Worm (Caenorhabditis elegans) whole organism, mixed stage, embryonic: ENCODE data around the gene zip-7.
A peak's percentile ranks its signal among the peaks of the same experiment; 100 is the strongest.

ENCODE experiments used
- M03D4.4 ChIP-seq: sonication (generic microtip); optimal IDR thresholded peaks from 2 replicates; lab custom pipeline; 2017; ENCODE audit warnings: mild to moderate bottlenecking, missing genetic modification characterization, missing compliant biosample characterization
- bed-3 ChIP-seq: fragments of 200-800 bp; sonication (Bioruptor generic); optimal IDR thresholded peaks from 3 replicates; lab custom pipeline; 2018; ENCODE audit warnings: mild to moderate bottlenecking, missing genetic modification characterization, moderate library complexity, missing compliant biosample characterization
- blmp-1 ChIP-seq: fragments of 150-350 bp; optimal IDR thresholded peaks from 2 replicates; lab custom pipeline; 2014; ENCODE audit warnings: missing biosample characterization, missing genetic modification characterization
- ceh-39 ChIP-seq: fragments of 150-350 bp; optimal IDR thresholded peaks from 2 replicates; lab custom pipeline; 2014; ENCODE audit warnings: missing biosample characterization, missing genetic modification characterization
- ceh-43 ChIP-seq: fragments of 200-800 bp; sonication (Bioruptor generic); optimal IDR thresholded peaks from 2 replicates; lab custom pipeline; 2018; ENCODE audit warnings: mild to moderate bottlenecking, missing genetic modification characterization, moderate library complexity, missing compliant biosample characterization
- ceh-83 ChIP-seq: fragments of 200-800 bp; sonication (Bioruptor generic); optimal IDR thresholded peaks from 2 replicates; lab custom pipeline; 2018; ENCODE audit warnings: mild to moderate bottlenecking, missing genetic modification characterization, missing compliant biosample characterization
- ces-1 ChIP-seq: fragments of 150-350 bp; optimal IDR thresholded peaks from 2 replicates; lab custom pipeline; 2014; ENCODE audit warnings: missing biosample characterization, missing genetic modification reagents, missing genetic modification characterization
- cnd-1 ChIP-seq: fragments of 200-800 bp; sonication (Bioruptor generic); optimal IDR thresholded peaks from 2 replicates; lab custom pipeline; 2018; ENCODE audit warnings: mild to moderate bottlenecking, missing genetic modification characterization, missing compliant biosample characterization
- drap-1 ChIP-seq: fragments of 200-800 bp; sonication (Bioruptor generic); optimal IDR thresholded peaks from 3 replicates; lab custom pipeline; 2018; ENCODE audit warnings: mild to moderate bottlenecking, missing genetic modification characterization, missing compliant biosample characterization
- elt-1 ChIP-seq: sonication (generic microtip); optimal IDR thresholded peaks from 2 replicates; lab custom pipeline; 2017; ENCODE audit warnings: missing genetic modification characterization, mild to moderate bottlenecking, missing compliant biosample characterization, antibody characterized with exemption, moderate library complexity, borderline replicate concordance; ENCODE audit not compliant: insufficient read depth
- elt-3 ChIP-seq: fragments of 150-350 bp; optimal IDR thresholded peaks from 2 replicates; lab custom pipeline; 2014; ENCODE audit warnings: missing biosample characterization, missing genetic modification characterization
- flh-1 ChIP-seq: fragments of 200-800 bp; sonication (Bioruptor generic); optimal IDR thresholded peaks from 2 replicates; lab custom pipeline; 2018; ENCODE audit warnings: mild to moderate bottlenecking, missing genetic modification characterization, moderate library complexity, missing compliant biosample characterization
- ham-2 ChIP-seq: fragments of 200-800 bp; sonication (Bioruptor generic); optimal IDR thresholded peaks from 2 replicates; lab custom pipeline; 2018; ENCODE audit warnings: mild to moderate bottlenecking, missing genetic modification characterization, missing compliant biosample characterization
- hlh-1 ChIP-seq: fragments of 150-350 bp; optimal IDR thresholded peaks from 2 replicates; lab custom pipeline; 2014; ENCODE audit warnings: missing biosample characterization, missing genetic modification reagents, missing genetic modification characterization
- lin-13 ChIP-seq: fragments of 150-350 bp; optimal IDR thresholded peaks from 2 replicates; lab custom pipeline; 2014; ENCODE audit warnings: missing biosample characterization, missing genetic modification characterization
- lin-32 ChIP-seq: fragments of 200-800 bp; sonication (Bioruptor generic); optimal IDR thresholded peaks from 2 replicates; lab custom pipeline; 2018; ENCODE audit warnings: mild to moderate bottlenecking, missing genetic modification characterization, missing compliant biosample characterization
- lsy-2 ChIP-seq: fragments of 150-350 bp; optimal IDR thresholded peaks from 2 replicates; lab custom pipeline; 2014; ENCODE audit warnings: missing biosample characterization, missing genetic modification characterization
- mab-5 ChIP-seq: fragments of 150-350 bp; optimal IDR thresholded peaks from 2 replicates; lab custom pipeline; 2014; ENCODE audit warnings: missing biosample characterization, missing genetic modification characterization
- mep-1 ChIP-seq: fragments of 150-350 bp; optimal IDR thresholded peaks from 2 replicates; lab custom pipeline; 2017; ENCODE audit warnings: missing biosample characterization, missing genetic modification reagents, missing genetic modification characterization, inconsistent platforms
- mls-2 ChIP-seq: sonication (generic microtip); optimal IDR thresholded peaks from 2 replicates; lab custom pipeline; 2016; ENCODE audit warnings: mild to moderate bottlenecking, missing genetic modification characterization, moderate library complexity, missing compliant biosample characterization
- nhr-12 ChIP-seq: fragments of 150-350 bp; optimal IDR thresholded peaks from 2 replicates; lab custom pipeline; 2014; ENCODE audit warnings: missing biosample characterization, missing genetic modification characterization
- nhr-2 ChIP-seq: fragments of 150-350 bp; optimal IDR thresholded peaks from 2 replicates; lab custom pipeline; 2014; ENCODE audit warnings: missing biosample characterization, missing genetic modification characterization
- nhr-237 ChIP-seq: fragments of 150-350 bp; optimal IDR thresholded peaks from 2 replicates; lab custom pipeline; 2014; ENCODE audit warnings: missing biosample characterization, missing genetic modification characterization
- nhr-28 ChIP-seq: fragments of 150-350 bp; optimal IDR thresholded peaks from 2 replicates; lab custom pipeline; 2014; ENCODE audit warnings: missing biosample characterization, missing genetic modification characterization
- nhr-76 ChIP-seq: sonication (generic microtip); optimal IDR thresholded peaks from 2 replicates; lab custom pipeline; 2017; ENCODE audit warnings: missing biosample characterization, missing genetic modification characterization
- pha-4 ChIP-seq: fragments of 150-350 bp; optimal IDR thresholded peaks from 2 replicates; lab custom pipeline; 2018; ENCODE audit warnings: missing biosample characterization, missing genetic modification reagents, missing genetic modification characterization
- sem-2 ChIP-seq: fragments of 200-800 bp; sonication (Bioruptor generic); optimal IDR thresholded peaks from 2 replicates; lab custom pipeline; 2018; ENCODE audit warnings: mild to moderate bottlenecking, missing genetic modification characterization, missing compliant biosample characterization
- snpc-4 ChIP-seq: fragments of 150-350 bp; optimal IDR thresholded peaks from 2 replicates; lab custom pipeline; 2014; ENCODE audit warnings: missing biosample characterization, missing genetic modification characterization
- sptf-1 ChIP-seq: sonication (generic microtip); optimal IDR thresholded peaks from 2 replicates; lab custom pipeline; 2017; ENCODE audit warnings: mild to moderate bottlenecking, missing genetic modification characterization, moderate library complexity, missing compliant biosample characterization
- tbx-8 ChIP-seq: fragments of 200-800 bp; sonication (Bioruptor generic); optimal IDR thresholded peaks from 2 replicates; lab custom pipeline; 2018; ENCODE audit warnings: mild to moderate bottlenecking, missing genetic modification characterization, moderate library complexity, missing compliant biosample characterization
- unc-120 ChIP-seq: sonication (generic microtip); optimal IDR thresholded peaks from 2 replicates; lab custom pipeline; 2017; ENCODE audit warnings: missing genetic modification characterization, missing compliant biosample characterization; ENCODE audit not compliant: poor library complexity, severe bottlenecking
- unc-39 ChIP-seq: fragments of 150-350 bp; optimal IDR thresholded peaks from 2 replicates; lab custom pipeline; 2014; ENCODE audit warnings: missing biosample characterization, missing genetic modification characterization
- unc-62 ChIP-seq: fragments of 150-350 bp; optimal IDR thresholded peaks from 2 replicates; lab custom pipeline; 2014; ENCODE audit warnings: missing biosample characterization, missing genetic modification reagents, missing genetic modification characterization
- zip-8 ChIP-seq: fragments of 150-350 bp; optimal IDR thresholded peaks from 2 replicates; lab custom pipeline; 2014; ENCODE audit warnings: missing biosample characterization, missing genetic modification characterization
- ztf-11 ChIP-seq: fragments of 150-350 bp; optimal IDR thresholded peaks from 2 replicates; lab custom pipeline; 2014; ENCODE audit warnings: missing biosample characterization, missing genetic modification characterization

zip-7 gene

ce11 chrIV:16491411-16492036 lies 14.0 kb downstream of the zip-7 start:
- TF ChIP-seq drap-1 (GFP tag; lab: Kevin White, UChicago) (peak; percentile 44), nhr-12 (peak; percentile 94), cnd-1 (peak; percentile 68), nhr-28 (no peak), ceh-43 (GFP tag; lab: Kevin White, UChicago) (no peak), snpc-4 (no peak), ceh-39 (peak; percentile 38), bed-3 (GFP tag; lab: Kevin White, UChicago) (no peak), blmp-1 (no peak), ceh-83 (GFP tag; lab: Kevin White, UChicago) (peak; percentile 38), hlh-1 (tag; lab: Kevin White, UChicago) (peak; percentile 44), mls-2 (peak; percentile 49), flh-1 (GFP tag; lab: Kevin White, UChicago) (no peak), unc-120 (tag; lab: Kevin White, UChicago) (peak; percentile 25), elt-1 (no peak), lin-32 (GFP tag; lab: Kevin White, UChicago) (no peak), nhr-76 (tag; lab: Kevin White, UChicago) (no peak), ces-1 (GFP tag; lab: Kevin White, UChicago) (peak; percentile 60), nhr-2 (tag; lab: Kevin White, UChicago) (peak; percentile 35), lsy-2 (tag; lab: Kevin White, UChicago) (peak; percentile 53), ham-2 (GFP tag; lab: Kevin White, UChicago) (no peak), tbx-8 (GFP tag; lab: Kevin White, UChicago) (no peak), elt-3 (tag; lab: Kevin White, UChicago) (no peak), unc-39 (tag; lab: Kevin White, UChicago) (no peak), pha-4 (tag; lab: Kevin White, UChicago) (peak; percentile 85), mep-1 (tag; lab: Kevin White, UChicago) (peak; percentile 60), sptf-1 (tag; lab: Kevin White, UChicago) (peak; percentile 84), zip-8 (tag; lab: Kevin White, UChicago) (no peak), nhr-237 (tag; lab: Kevin White, UChicago) (peak; percentile 71), M03D4.4 (peak; percentile 77), mab-5 (no peak), ztf-11 (tag; lab: Kevin White, UChicago) (peak; percentile 82), lin-13 (tag; lab: Kevin White, UChicago) (peak; percentile 23), sem-2 (peak; percentile 18), unc-62 (GFP tag; lab: Kevin White, UChicago) (peak; percentile 19)
- TF ChIP-seq, all 35 proteins: peak for 20

DNA sequence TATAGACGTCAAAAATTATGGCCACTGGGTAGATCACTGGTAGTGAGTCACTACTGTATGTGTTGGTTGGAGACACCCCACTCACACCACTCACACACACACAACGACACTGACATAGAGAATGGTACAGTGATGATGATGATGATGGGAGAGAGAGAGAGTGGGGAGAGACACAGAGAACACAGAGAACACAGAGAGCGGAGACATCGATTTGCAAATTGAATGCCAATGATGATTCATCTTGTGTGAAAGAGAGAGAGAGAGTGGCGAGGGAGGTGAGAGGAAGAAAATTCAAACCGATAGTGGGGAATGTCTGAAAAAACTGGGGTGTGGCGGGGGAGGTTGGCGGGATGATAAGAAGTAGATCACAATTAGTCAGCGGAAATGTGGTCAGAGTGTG lies 15.5 kb downstream of the zip-7 start:
- peak; percentile 40 for TF ChIP-seq ceh-39
- TF ChIP-seq sptf-1 (tag; lab: Kevin White, UChicago), result no peak
- TF ChIP-seq sem-2, result no peak
- TF ChIP-seq nhr-2 (tag; lab: Kevin White, UChicago), result peak; percentile 4
- TF ChIP-seq nhr-237 (tag; lab: Kevin White, UChicago), result no peak
- TF ChIP-seq ces-1 (GFP tag; lab: Kevin White, UChicago), result peak; percentile 32
- peak; percentile 41 for TF ChIP-seq cnd-1
- no peak for TF ChIP-seq lsy-2 (tag; lab: Kevin White, UChicago)
- TF ChIP-seq mep-1 (tag; lab: Kevin White, UChicago), result no peak
- TF ChIP-seq hlh-1 (tag; lab: Kevin White, UChicago), result no peak
- no peak for TF ChIP-seq elt-1
- no peak for TF ChIP-seq ham-2 (GFP tag; lab: Kevin White, UChicago)
- TF ChIP-seq unc-62 (GFP tag; lab: Kevin White, UChicago), result peak; percentile 15

DNA sequence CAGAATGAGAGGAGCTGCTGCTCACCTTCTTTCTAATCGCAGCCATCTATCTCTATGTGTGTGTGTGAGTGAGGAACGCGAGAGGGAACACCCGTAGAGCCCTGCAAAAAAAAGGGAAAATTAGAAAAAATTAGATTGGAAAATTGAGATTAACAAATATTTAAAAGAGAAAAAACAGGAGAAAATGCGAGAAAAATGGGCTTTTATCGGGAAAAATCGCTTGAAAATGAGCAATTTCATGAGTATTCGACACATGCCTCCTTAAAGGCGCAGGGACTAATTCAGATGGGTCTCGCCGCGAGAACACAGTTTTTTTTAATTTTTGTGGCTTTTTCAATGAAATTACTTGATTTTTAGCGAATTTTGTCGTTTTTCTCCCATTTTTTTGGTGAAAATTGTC lies 16.6 kb downstream of the zip-7 start, which contains the start of gene rho-1:
Gene rho-1, minus strand, starts transcription at position 101 of the 400 bp plus-strand sequence.
- TF ChIP-seq sptf-1 (tag; lab: Kevin White, UChicago) (no peak), mls-2 (no peak), ces-1 (GFP tag; lab: Kevin White, UChicago) (no peak), ztf-11 (tag; lab: Kevin White, UChicago) (no peak), ham-2 (GFP tag; lab: Kevin White, UChicago) (no peak), drap-1 (GFP tag; lab: Kevin White, UChicago) (no peak)
